Worm (Caenorhabditis elegans) whole organism, early embryonic: Measurements from ENCODE around the gene egl-23.

Experiments used
- B0310.2 ChIP-seq: sonication (generic microtip); optimal IDR thresholded peaks from 2 replicates; lab custom pipeline; 2016; ENCODE audit warnings: mild to moderate bottlenecking, missing genetic modification characterization, missing compliant biosample characterization
- F13C5.2 ChIP-seq: sonication (generic microtip); optimal IDR thresholded peaks from 2 replicates; lab custom pipeline; 2017; ENCODE audit warnings: mild to moderate bottlenecking, missing genetic modification characterization, inconsistent platforms, missing compliant biosample characterization
- aly-1 ChIP-seq: sonication (generic microtip); optimal IDR thresholded peaks from 2 replicates; lab custom pipeline; 2016; ENCODE audit warnings: missing genetic modification characterization, missing compliant biosample characterization
- ama-1 ChIP-seq: fragments of 150-350 bp; optimal IDR thresholded peaks from 2 replicates; lab custom pipeline; 2014
- ceh-13 ChIP-seq: fragments of 200-800 bp; sonication (Bioruptor generic); optimal IDR thresholded peaks from 2 replicates; lab custom pipeline; 2018; ENCODE audit warnings: mild to moderate bottlenecking, missing genetic modification characterization, missing compliant biosample characterization
- ceh-36 ChIP-seq: sonication (generic microtip); optimal IDR thresholded peaks from 2 replicates; lab custom pipeline; 2016; ENCODE audit warnings: missing genetic modification characterization, inconsistent platforms, missing compliant biosample characterization
- ets-7 ChIP-seq: sonication (generic microtip); optimal IDR thresholded peaks from 2 replicates; lab custom pipeline; 2016; ENCODE audit warnings: missing genotype, missing genetic modification characterization, missing compliant biosample characterization
- flt-1 ChIP-seq: fragments of 200-800 bp; sonication (Bioruptor generic); IDR thresholded peaks from 2 replicates; pipeline ENCODE4 v1.3.6; 2022; ENCODE audit warnings: missing genetic modification characterization, missing compliant biosample characterization
- hmbx-1 ChIP-seq: sonication (generic microtip); optimal IDR thresholded peaks from 2 replicates; lab custom pipeline; 2016; ENCODE audit warnings: mild to moderate bottlenecking, missing genetic modification characterization, missing compliant biosample characterization
- hmg-4 ChIP-seq: fragments of 200-800 bp; sonication (Bioruptor generic); optimal IDR thresholded peaks from 2 replicates; lab custom pipeline; 2018; ENCODE audit warnings: mild to moderate bottlenecking, missing genetic modification characterization, missing compliant biosample characterization
- hnd-1 ChIP-seq: sonication (generic microtip); optimal IDR thresholded peaks from 2 replicates; lab custom pipeline; 2016; ENCODE audit warnings: missing genetic modification characterization, missing compliant biosample characterization
- pes-1 ChIP-seq: fragments of 200-800 bp; sonication (Bioruptor generic); IDR thresholded peaks from 2 replicates; pipeline ENCODE4 v1.3.6; 2022; ENCODE audit warnings: missing genetic modification reagents, missing genetic modification characterization, missing compliant biosample characterization
- scrt-1 ChIP-seq: fragments of 200-800 bp; sonication (Bioruptor generic); IDR thresholded peaks from 2 replicates; pipeline ENCODE4 v1.3.6; 2022; ENCODE audit warnings: missing genetic modification characterization, missing compliant biosample characterization
- sea-1 ChIP-seq: fragments of 200-800 bp; sonication (Bioruptor generic); conservative IDR thresholded peaks from 2 replicates; pipeline ENCODE4 v1.3.6; 2022; ENCODE audit warnings: missing genetic modification characterization, missing compliant biosample characterization
- tbx-11 ChIP-seq: fragments of 200-800 bp; sonication (Bioruptor generic); IDR thresholded peaks from 2 replicates; pipeline ENCODE4 v1.3.6; 2022; ENCODE audit warnings: missing genetic modification characterization, missing compliant biosample characterization
- tbx-37 ChIP-seq: fragments of 200-800 bp; sonication (Bioruptor generic); conservative IDR thresholded peaks from 2 replicates; pipeline ENCODE4 v1.3.6; 2022; ENCODE audit warnings: missing genetic modification reagents, missing genetic modification characterization, missing compliant biosample characterization
- tra-4 ChIP-seq: sonication (generic microtip); optimal IDR thresholded peaks from 2 replicates; lab custom pipeline; 2017; ENCODE audit warnings: missing genetic modification characterization, missing compliant biosample characterization

Gene egl-23

ce11 chrIV:14032620-14033501 lies 44.0 kb downstream of the egl-23 start:
- TF ChIP-seq ceh-13: no peak
- TF ChIP-seq F13C5.2 (tag; lab: Kevin White, UChicago): peak; percentile 28
- TF ChIP-seq tbx-37: no peak
- peak; percentile 24 for TF ChIP-seq ets-7
- peak; percentile 13 for TF ChIP-seq hmbx-1 (tag; lab: Kevin White, UChicago)
- TF ChIP-seq aly-1: no peak
- TF ChIP-seq scrt-1: no peak
- peak; percentile 75 for TF ChIP-seq ama-1 (lab: Kevin White, UChicago)

- TF ChIP-seq ama-1 (lab: Kevin White, UChicago) (no peak), aly-1 (no peak), pes-1 (GFP tag; lab: Robert Waterston, UW) (no peak), flt-1 (no peak), tbx-11 (GFP tag; lab: Robert Waterston, UW) (no peak), B0310.2 (tag; lab: Kevin White, UChicago) (no peak), hnd-1 (tag; lab: Kevin White, UChicago) (no peak), tra-4 (no peak), ets-7 (no peak), hmbx-1 (tag; lab: Kevin White, UChicago) (no peak), scrt-1 (no peak), ceh-13 (no peak), ceh-36 (tag; lab: Kevin White, UChicago) (no peak), F13C5.2 (tag; lab: Kevin White, UChicago) (no peak), hmg-4 (GFP tag; lab: Kevin White, UChicago) (no peak), sea-1 (GFP tag; lab: Robert Waterston, UW) (no peak), tbx-37 (no peak)
These were observed 44.5 kb downstream of the egl-23 start for ce11 chrIV:14033502-14033751.

- TF ChIP-seq tra-4 (peak; percentile 100), hmg-4 (GFP tag; lab: Kevin White, UChicago) (peak; percentile 100), tbx-11 (GFP tag; lab: Robert Waterston, UW) (peak; percentile 91), B0310.2 (tag; lab: Kevin White, UChicago) (peak; percentile 100), hmbx-1 (tag; lab: Kevin White, UChicago) (peak; percentile 96), ets-7 (peak; percentile 74), tbx-37 (peak; percentile 84), ceh-13 (peak; percentile 89), pes-1 (GFP tag; lab: Robert Waterston, UW) (peak; percentile 94), scrt-1 (peak; percentile 93), ama-1 (lab: Kevin White, UChicago) (peak; percentile 100), sea-1 (GFP tag; lab: Robert Waterston, UW) (peak; percentile 97), F13C5.2 (tag; lab: Kevin White, UChicago) (peak; percentile 99), flt-1 (peak; percentile 94), aly-1 (peak; percentile 94), ceh-36 (tag; lab: Kevin White, UChicago) (peak; percentile 97), hnd-1 (tag; lab: Kevin White, UChicago) (peak; percentile 91)
These were observed 45.1 kb downstream of the egl-23 start for ce11 chrIV:14033752-14034570.

- TF ChIP-seq hmg-4 (GFP tag; lab: Kevin White, UChicago): no peak
These were observed 45.7 kb downstream of the egl-23 start for ce11 chrIV:14034571-14034954.

- no peak for TF ChIP-seq tra-4
- no peak for TF ChIP-seq ets-7
- TF ChIP-seq sea-1 (GFP tag; lab: Robert Waterston, UW): no peak
- TF ChIP-seq ceh-36 (tag; lab: Kevin White, UChicago): no peak
- TF ChIP-seq tbx-11 (GFP tag; lab: Robert Waterston, UW): no peak
- TF ChIP-seq F13C5.2 (tag; lab: Kevin White, UChicago): no peak
- no peak for TF ChIP-seq aly-1
- TF ChIP-seq tbx-37: no peak
- TF ChIP-seq hnd-1 (tag; lab: Kevin White, UChicago): no peak
- TF ChIP-seq flt-1: no peak
- TF ChIP-seq hmg-4 (GFP tag; lab: Kevin White, UChicago): no peak
- no peak for TF ChIP-seq ama-1 (lab: Kevin White, UChicago)
- TF ChIP-seq ceh-13: no peak
- no peak for TF ChIP-seq hmbx-1 (tag; lab: Kevin White, UChicago)
- no peak for TF ChIP-seq pes-1 (GFP tag; lab: Robert Waterston, UW)
- TF ChIP-seq scrt-1: no peak
- TF ChIP-seq B0310.2 (tag; lab: Kevin White, UChicago): no peak
These were observed 54.8 kb downstream of the egl-23 start, which contains the start of gene Y37A1B.7 for ce11 chrIV:14043680-14044079. Y37A1B.7 (minus strand) TSS chrIV:14043780.

- TF ChIP-seq hmbx-1 (tag; lab: Kevin White, UChicago) (no peak), ceh-13 (no peak), sea-1 (GFP tag; lab: Robert Waterston, UW) (no peak), ceh-36 (tag; lab: Kevin White, UChicago) (no peak), hnd-1 (tag; lab: Kevin White, UChicago) (no peak), F13C5.2 (tag; lab: Kevin White, UChicago) (peak; percentile 65)
These were observed 57.9 kb downstream of the egl-23 start for ce11 chrIV:14046777-14047176.

ce11 chrIV:14050442-14050841 lies 61.6 kb downstream of the egl-23 start:
- no peak for TF ChIP-seq sea-1 (GFP tag; lab: Robert Waterston, UW)
- no peak for TF ChIP-seq hmg-4 (GFP tag; lab: Kevin White, UChicago)
- TF ChIP-seq ceh-13: no peak
- no peak for TF ChIP-seq hnd-1 (tag; lab: Kevin White, UChicago)
- no peak for TF ChIP-seq flt-1
- TF ChIP-seq ceh-36 (tag; lab: Kevin White, UChicago): no peak
- no peak for TF ChIP-seq F13C5.2 (tag; lab: Kevin White, UChicago)
- no peak for TF ChIP-seq hmbx-1 (tag; lab: Kevin White, UChicago)
- no peak for TF ChIP-seq tra-4
- TF ChIP-seq tbx-11 (GFP tag; lab: Robert Waterston, UW): no peak
- TF ChIP-seq ets-7: no peak
- no peak for TF ChIP-seq ama-1 (lab: Kevin White, UChicago)
- TF ChIP-seq scrt-1: no peak
